Worm (Caenorhabditis elegans) whole organism, L4 larva: ENCODE measurements around the gene slc-17.1.

Experiments used
- F44E2.7 ChIP-seq: fragments of 200-800 bp; sonication (Bioruptor generic); IDR thresholded peaks from 2 replicates; pipeline ENCODE4 v2.1.2; 2022; ENCODE audit warnings: missing genetic modification characterization, missing compliant biosample characterization
- Y105C5A.15 ChIP-seq: fragments of 200-800 bp; sonication (Bioruptor generic); IDR thresholded peaks from 2 replicates; pipeline ENCODE4 v1.3.6; 2022; ENCODE audit warnings: missing genetic modification characterization, missing compliant biosample characterization
- Y5F2A.4 ChIP-seq: fragments of 200-800 bp; sonication (Bioruptor generic); optimal IDR thresholded peaks from 2 replicates; lab custom pipeline; 2018; ENCODE audit warnings: mild to moderate bottlenecking, missing genetic modification characterization, missing compliant biosample characterization
- aha-1 ChIP-seq: fragments of 150-350 bp; peaks from one replicate; lab custom pipeline; 2014; ENCODE audit warnings: missing biosample characterization, missing genetic modification characterization
- aly-2 ChIP-seq: sonication (generic microtip); optimal IDR thresholded peaks from 2 replicates; lab custom pipeline; 2018; ENCODE audit warnings: missing biosample characterization, missing genetic modification characterization
- arid-1 ChIP-seq: fragments of 200-800 bp; sonication (Bioruptor generic); conservative IDR thresholded peaks from 2 replicates; pipeline ENCODE4 v1.3.6; 2022; ENCODE audit warnings: missing genetic modification reagents, missing genetic modification characterization, missing compliant biosample characterization
- ceh-20 ChIP-seq: fragments of 200-800 bp; sonication (Bioruptor generic); IDR thresholded peaks from 2 replicates; pipeline ENCODE4 v1.3.6; 2022; ENCODE audit warnings: missing genetic modification reagents, missing genetic modification characterization, missing compliant biosample characterization
- ceh-44 ChIP-seq: fragments of 200-800 bp; sonication (Bioruptor generic); IDR thresholded peaks from 2 replicates; pipeline ENCODE4 v1.3.6; 2022; ENCODE audit warnings: missing genetic modification reagents, missing genetic modification characterization, missing compliant biosample characterization
- ctbp-1 ChIP-seq: fragments of 200-800 bp; sonication (Bioruptor generic); IDR thresholded peaks from 2 replicates; pipeline ENCODE4 v1.3.6; 2022; ENCODE audit warnings: missing genetic modification reagents, missing genetic modification characterization, missing compliant biosample characterization
- daf-12 ChIP-seq: fragments of 150-350 bp; optimal IDR thresholded peaks from 2 replicates; lab custom pipeline; 2014; ENCODE audit warnings: missing biosample characterization, missing genetic modification reagents, missing genetic modification characterization
- dmd-6 ChIP-seq: fragments of 200-800 bp; sonication (Bioruptor generic); IDR thresholded peaks from 2 replicates; pipeline ENCODE4 v1.3.6; 2022; ENCODE audit warnings: missing genetic modification reagents, missing genetic modification characterization, missing compliant biosample characterization
- dmd-8 ChIP-seq: fragments of 200-800 bp; sonication (Bioruptor generic); IDR thresholded peaks from 2 replicates; pipeline ENCODE4 v1.3.6; 2022; ENCODE audit warnings: missing genetic modification characterization, missing compliant biosample characterization
- dpl-1 ChIP-seq: fragments of 150-350 bp; optimal IDR thresholded peaks from 2 replicates; lab custom pipeline; 2014; ENCODE audit warnings: missing biosample characterization, missing genetic modification reagents, missing genetic modification characterization
- dve-1 ChIP-seq: sonication (generic microtip); optimal IDR thresholded peaks from 2 replicates; lab custom pipeline; 2017; ENCODE audit warnings: antibody characterized with exemption, mild to moderate bottlenecking, missing genetic modification characterization, missing compliant biosample characterization; ENCODE audit not compliant: insufficient read depth
- egl-27 ChIP-seq: sonication (generic microtip); optimal IDR thresholded peaks from 3 replicates; lab custom pipeline; 2017; ENCODE audit warnings: missing biosample characterization, missing genetic modification reagents, missing genetic modification characterization
- egl-43 ChIP-seq: fragments of 200-800 bp; sonication (Bioruptor generic); IDR thresholded peaks from 2 replicates; pipeline ENCODE4 v1.3.6; 2022; ENCODE audit warnings: missing genetic modification reagents, missing genetic modification characterization, missing compliant biosample characterization
- gei-8 ChIP-seq: fragments of 200-800 bp; sonication (Bioruptor generic); optimal IDR thresholded peaks from 2 replicates; lab custom pipeline; 2018; ENCODE audit warnings: mild to moderate bottlenecking, missing genetic modification characterization, missing compliant biosample characterization
- hlh-11 ChIP-seq: fragments of 200-800 bp; sonication (Bioruptor generic); optimal IDR thresholded peaks from 2 replicates; lab custom pipeline; 2018; ENCODE audit warnings: mild to moderate bottlenecking, missing genetic modification characterization, missing compliant biosample characterization
- hlh-30 ChIP-seq: sonication (generic microtip); optimal IDR thresholded peaks from 2 replicates; lab custom pipeline; 2017; ENCODE audit warnings: antibody characterized with exemption, mild to moderate bottlenecking, missing genetic modification characterization, missing compliant biosample characterization; ENCODE audit not compliant: insufficient read depth
- hmg-1.1 ChIP-seq: fragments of 200-800 bp; sonication (Bioruptor generic); IDR thresholded peaks from 2 replicates; pipeline ENCODE4 v1.3.6; 2022; ENCODE audit warnings: missing genetic modification reagents, missing genetic modification characterization, missing compliant biosample characterization
- lin-1 ChIP-seq: fragments of 200-800 bp; sonication (Bioruptor generic); IDR thresholded peaks from 2 replicates; pipeline ENCODE4 v1.3.6; 2022; ENCODE audit warnings: missing genetic modification reagents, missing genetic modification characterization, missing compliant biosample characterization
- lin-13 ChIP-seq: fragments of 150-350 bp; optimal IDR thresholded peaks from 2 replicates; lab custom pipeline; 2014; ENCODE audit warnings: missing biosample characterization, missing genetic modification reagents, missing genetic modification characterization
- lin-15B ChIP-seq: fragments of 150-350 bp; sonication (generic microtip); optimal IDR thresholded peaks from 3 replicates; lab custom pipeline; 2014; ENCODE audit warnings: missing biosample characterization, missing genetic modification characterization
- lin-38 ChIP-seq: fragments of 200-800 bp; sonication (Bioruptor generic); IDR thresholded peaks from 2 replicates; pipeline ENCODE4 v1.3.6; 2022; ENCODE audit warnings: missing genetic modification reagents, missing genetic modification characterization, missing compliant biosample characterization
- madf-5 ChIP-seq, 2 experiments: fragments of 200-800 bp; sonication (Bioruptor generic); IDR thresholded peaks; 2 replicates each; pipeline ENCODE4 v1.3.6; 2022; ENCODE audit warnings: missing compliant biosample characterization in 2 of 2, missing genetic modification characterization in 2 of 2
- madf-9 ChIP-seq: fragments of 200-800 bp; sonication (Bioruptor generic); conservative IDR thresholded peaks from 2 replicates; pipeline ENCODE4 v1.3.6; 2022; ENCODE audit warnings: missing genetic modification reagents, missing genetic modification characterization, missing compliant biosample characterization
- mdl-1 ChIP-seq, 2 experiments: fragments of 150-350 bp in 1 of 2; sonication (generic microtip) in 1 of 2; optimal IDR thresholded peaks; 2 replicates each; lab custom pipeline; 2014 to 2017; ENCODE audit warnings: missing biosample characterization in 2 of 2, missing genetic modification characterization in 2 of 2
- mdt-29 ChIP-seq: fragments of 200-800 bp; sonication (Bioruptor generic); IDR thresholded peaks from 2 replicates; pipeline ENCODE4 v1.3.6; 2022; ENCODE audit warnings: missing genetic modification reagents, missing genetic modification characterization, missing compliant biosample characterization
- mep-1 ChIP-seq: fragments of 150-350 bp; sonication (generic microtip); optimal IDR thresholded peaks from 3 replicates; lab custom pipeline; 2014; ENCODE audit warnings: missing biosample characterization, missing genetic modification characterization
- mxl-2 ChIP-seq: fragments of 200-800 bp; sonication (Bioruptor generic); conservative IDR thresholded peaks from 2 replicates; pipeline ENCODE4 v1.3.6; 2022; ENCODE audit warnings: missing genetic modification reagents, missing genetic modification characterization, missing compliant biosample characterization
- nhr-11 ChIP-seq: fragments of 150-350 bp; optimal IDR thresholded peaks from 2 replicates; lab custom pipeline; 2014; ENCODE audit warnings: missing biosample characterization, missing genetic modification characterization
- nhr-42 ChIP-seq: fragments of 200-800 bp; sonication (Bioruptor generic); IDR thresholded peaks from 2 replicates; pipeline ENCODE4 v1.3.6; 2022; ENCODE audit warnings: missing genetic modification characterization, missing compliant biosample characterization
- nhr-48 ChIP-seq: sonication (generic microtip); optimal IDR thresholded peaks from 2 replicates; lab custom pipeline; 2016; ENCODE audit warnings: mild to moderate bottlenecking, missing genetic modification characterization, missing compliant biosample characterization
- nhr-6 ChIP-seq: fragments of 150-350 bp; optimal IDR thresholded peaks from 2 replicates; lab custom pipeline; 2014; ENCODE audit warnings: missing biosample characterization, missing genetic modification characterization
- pha-4 ChIP-seq, 2 experiments: fragments of 150-350 bp in 1 of 2; fragments of 200-800 bp in 1 of 2; sonication (Bioruptor generic) in 1 of 2; IDR thresholded peaks in 1 of 2; optimal IDR thresholded peaks in 1 of 2; 2 replicates each; pipeline versions ENCODE4 v1.3.6 to Lab custom; 2014 to 2022; ENCODE audit warnings: missing genetic modification characterization in 2 of 2, missing genetic modification reagents in 2 of 2, missing biosample characterization in 1 of 2, missing compliant biosample characterization in 1 of 2
- php-3 ChIP-seq: fragments of 200-800 bp; sonication (Bioruptor generic); IDR thresholded peaks from 2 replicates; pipeline ENCODE4 v1.3.6; 2022; ENCODE audit warnings: missing genetic modification reagents, missing genetic modification characterization, missing compliant biosample characterization
- set-16 ChIP-seq: fragments of 200-800 bp; sonication (Bioruptor generic); IDR thresholded peaks from 2 replicates; pipeline ENCODE4 v1.3.6; 2022; ENCODE audit warnings: missing genetic modification reagents, missing genetic modification characterization, missing compliant biosample characterization
- snpc-4 ChIP-seq: fragments of 150-350 bp; optimal IDR thresholded peaks from 2 replicates; lab custom pipeline; 2014; ENCODE audit warnings: missing biosample characterization, missing genetic modification characterization
- spr-3 ChIP-seq: fragments of 200-800 bp; sonication (Bioruptor generic); optimal IDR thresholded peaks from 2 replicates; lab custom pipeline; 2018; ENCODE audit warnings: mild to moderate bottlenecking, missing genetic modification characterization, missing compliant biosample characterization
- unc-130 ChIP-seq: sonication (generic microtip); optimal IDR thresholded peaks from 2 replicates; lab custom pipeline; 2016; ENCODE audit warnings: missing genetic modification reagents, missing genetic modification characterization, missing compliant biosample characterization
- unc-39 ChIP-seq: sonication (generic microtip); optimal IDR thresholded peaks from 2 replicates; lab custom pipeline; 2017; ENCODE audit warnings: missing biosample characterization, missing genetic modification characterization
- unc-62 ChIP-seq, 3 experiments: fragments of 150-350 bp in 1 of 3; sonication (generic microtip); optimal IDR thresholded peaks in 2 of 3; peaks in 1 of 3; 1 replicate in 1 of 3; 2 replicates in 2 of 3; lab custom pipeline; 2014 to 2017; ENCODE audit warnings: missing biosample characterization in 3 of 3, missing genetic modification characterization in 3 of 3, missing genetic modification reagents in 3 of 3, missing genotype in 1 of 3
- vab-7 ChIP-seq: fragments of 200-800 bp; sonication (Bioruptor generic); IDR thresholded peaks from 2 replicates; pipeline ENCODE4 v1.3.6; 2022; ENCODE audit warnings: missing genetic modification reagents, missing genetic modification characterization, missing compliant biosample characterization
- zag-1 ChIP-seq: fragments of 150-350 bp; optimal IDR thresholded peaks from 2 replicates; lab custom pipeline; 2014; ENCODE audit warnings: missing biosample characterization, missing genetic modification characterization
- zfp-3 ChIP-seq: fragments of 200-800 bp; sonication (Bioruptor generic); conservative IDR thresholded peaks from 2 replicates; pipeline ENCODE4 v1.3.6; 2022; ENCODE audit warnings: missing genetic modification reagents, missing genetic modification characterization, missing compliant biosample characterization
- zip-11 ChIP-seq: fragments of 200-800 bp; sonication (Bioruptor generic); IDR thresholded peaks from 2 replicates; pipeline ENCODE4 v1.3.6; 2022; ENCODE audit warnings: missing genetic modification characterization, missing compliant biosample characterization

Gene slc-17.1

DNA sequence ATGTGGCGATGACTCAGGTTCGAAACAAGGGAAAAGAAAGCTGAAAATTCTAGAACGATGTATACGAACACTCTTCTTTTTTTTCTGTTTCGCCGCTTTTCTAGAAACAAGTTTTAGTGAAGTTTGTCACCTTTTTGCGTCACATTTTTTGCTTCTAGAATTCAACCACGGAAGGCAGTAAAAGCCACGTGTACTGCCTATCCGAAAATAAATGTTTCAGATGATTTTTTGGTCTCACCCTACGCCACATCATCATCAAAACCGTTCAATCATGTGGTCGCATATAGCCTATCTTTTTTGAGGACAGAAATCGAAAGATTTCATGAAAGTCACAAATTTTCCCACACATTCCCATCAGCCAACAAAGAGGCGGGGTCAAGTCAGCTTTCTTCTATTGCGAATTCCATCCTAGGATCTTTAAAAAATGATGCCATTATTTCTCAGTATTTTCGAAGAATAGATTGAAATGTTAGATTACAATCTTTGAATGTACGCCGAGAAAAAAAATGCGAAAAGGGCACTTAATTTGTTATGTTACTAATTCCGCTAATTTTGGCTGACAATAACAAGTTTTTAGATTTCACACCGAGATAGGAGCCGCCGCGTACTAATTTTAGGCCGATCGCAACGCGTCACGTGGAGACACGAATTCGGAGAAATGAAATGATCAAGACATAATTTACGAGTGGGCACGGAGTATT is 40.7 kb downstream of the slc-17.1 start (continued):
- TF ChIP-seq spr-3 (GFP tag; lab: Kevin White, UChicago) (no peak), nhr-6 (tag; lab: Kevin White, UChicago) (no peak), ctbp-1 (no peak), vab-7 (GFP tag; lab: Robert Waterston, UW) (no peak), Y5F2A.4 (GFP tag; lab: Kevin White, UChicago) (no peak), dmd-8 (GFP tag; lab: Robert Waterston, UW) (no peak), Y105C5A.15 (GFP tag; lab: Robert Waterston, UW) (no peak), ceh-20 (GFP tag; lab: Robert Waterston, UW) (0 out of 2 replicates have a peak, but pooled peaks have one; percentile 10), zip-11 (no peak), mep-1 (tag; lab: Kevin White, UChicago) (peak; percentile 9), aha-1 (peak; percentile 44), dve-1 (tag; lab: Kevin White, UChicago) (peak; percentile 4)

DNA sequence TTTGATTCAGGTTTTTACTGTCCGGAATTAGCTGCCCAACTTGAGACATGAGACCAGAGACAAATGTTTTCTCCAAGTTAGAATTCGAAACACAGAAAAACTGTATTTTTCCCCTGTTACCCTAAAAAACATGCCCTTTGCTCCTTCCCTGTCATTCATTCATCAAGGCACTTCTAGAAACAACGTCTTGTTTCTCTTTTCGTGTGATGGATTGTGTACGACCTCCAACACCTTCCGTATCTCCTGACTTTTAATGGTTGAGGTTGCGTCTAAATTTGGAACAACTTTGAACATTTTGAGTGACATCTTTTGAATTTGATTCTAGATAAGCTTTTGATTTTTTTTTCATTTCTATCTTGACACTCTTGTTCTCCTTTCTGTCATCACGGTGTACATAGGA is 42.1 kb downstream of the slc-17.1 start:
- TF ChIP-seq hlh-30 (tag; lab: Kevin White, UChicago) (peak; percentile 41), zip-11 (no peak), unc-62 (GFP tag; optimal IDR thresholded peaks at IDR 0.05 in 1 of 2; lab: Kevin White, UChicago) (peak in 1 of 2 experiments; percentile 91), unc-62 (tag; optimal IDR thresholded peaks at IDR 0.05; lab: Kevin White, UChicago) (no peak), dmd-6 (GFP tag; lab: Robert Waterston, UW) (no peak), set-16 (GFP tag; lab: Robert Waterston, UW) (no peak), madf-5 (GFP tag; IDR thresholded peaks at IDR 0.05; lab: Robert Waterston, UW) (no peak), hlh-11 (tag; lab: Kevin White, UChicago) (peak; percentile 11), php-3 (no peak), arid-1 (GFP tag; lab: Robert Waterston, UW) (no peak), mdl-1 (tag; optimal IDR thresholded peaks at IDR 0.05; lab: Kevin White, UChicago) (no peak), daf-12 (tag; lab: Kevin White, UChicago) (no peak), lin-1 (GFP tag; lab: Robert Waterston, UW) (no peak), lin-13 (GFP tag; lab: Kevin White, UChicago) (no peak), unc-39 (tag; lab: Kevin White, UChicago) (no peak), nhr-11 (tag; lab: Kevin White, UChicago) (no peak)
- TF ChIP-seq, all 104 proteins: peak for 3

DNA sequence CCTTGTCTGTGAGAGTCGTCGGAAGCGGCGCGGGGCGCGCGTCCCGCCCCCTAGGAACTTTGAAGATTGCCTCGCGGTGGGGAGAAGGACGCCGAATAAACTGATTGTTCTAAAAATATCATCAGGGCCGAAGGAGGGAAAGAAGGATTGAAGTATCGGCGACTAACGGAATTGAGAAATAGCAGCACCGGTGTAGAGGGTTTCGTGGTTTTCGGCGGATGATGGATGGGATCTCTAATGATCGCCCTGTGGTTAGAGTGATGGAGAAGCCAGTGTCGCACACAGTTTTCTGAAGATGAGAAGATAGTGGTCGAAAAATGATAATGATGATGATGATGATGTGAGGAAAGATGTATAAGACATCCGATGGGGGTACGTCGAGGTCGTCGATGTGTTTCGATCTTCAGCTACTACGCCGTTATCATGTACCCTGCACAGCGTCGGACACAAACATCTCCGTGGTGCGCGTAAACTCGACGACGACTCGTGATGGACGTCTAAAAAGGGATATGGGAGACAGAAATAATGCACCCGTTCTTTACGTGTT is 43.1 kb downstream of the slc-17.1 start, which contains the start of gene osm-11:
TSS of gene osm-11 (minus strand) at position 51 of the 547 bp plus-strand sequence.
- TF ChIP-seq zip-11 = no peak
- no peak for TF ChIP-seq zag-1 (tag; lab: Kevin White, UChicago)
- no peak for TF ChIP-seq ceh-44 (GFP tag; lab: Robert Waterston, UW)
- no peak for TF ChIP-seq dpl-1 (GFP tag; lab: Kevin White, UChicago)
- TF ChIP-seq nhr-48 (tag; lab: Kevin White, UChicago) = peak; percentile 87
- TF ChIP-seq ceh-20 (GFP tag; lab: Robert Waterston, UW) = no peak
- TF ChIP-seq unc-130 (GFP tag; lab: Kevin White, UChicago) = no peak
- no peak for TF ChIP-seq madf-9 (GFP tag; lab: Robert Waterston, UW)
- no peak for TF ChIP-seq set-16 (GFP tag; lab: Robert Waterston, UW)
- no peak for TF ChIP-seq mxl-2
- no peak for TF ChIP-seq snpc-4
- no peak for TF ChIP-seq aly-2 (tag; lab: Kevin White, UChicago)
- TF ChIP-seq F44E2.7 (GFP tag; lab: Robert Waterston, UW) = no peak
- no peak for TF ChIP-seq lin-38 (GFP tag; lab: Robert Waterston, UW)
- TF ChIP-seq zfp-3 (GFP tag; lab: Robert Waterston, UW) = no peak
- TF ChIP-seq pha-4 (GFP tag; IDR thresholded peaks at IDR 0.05; lab: Robert Waterston, UW) = no peak
- no peak for TF ChIP-seq pha-4 (tag; optimal IDR thresholded peaks at IDR 0.05; lab: Kevin White, UChicago)
- no peak for TF ChIP-seq egl-27 (tag; lab: Kevin White, UChicago)
- no peak for TF ChIP-seq nhr-42 (GFP tag; lab: Robert Waterston, UW)
- TF ChIP-seq gei-8 (GFP tag; lab: Kevin White, UChicago) = no peak
- TF ChIP-seq hmg-1.1 (GFP tag; lab: Robert Waterston, UW) = no peak
- TF ChIP-seq lin-15B (tag; lab: Kevin White, UChicago) = no peak
- TF ChIP-seq mdt-29 (GFP tag; lab: Robert Waterston, UW) = no peak
- TF ChIP-seq egl-43 (GFP tag; lab: Robert Waterston, UW) = no peak
- TF ChIP-seq dve-1 (tag; lab: Kevin White, UChicago) = no peak
